ENCODE assay signal across 6 worm cellular contexts in the genomic region with DNA sequence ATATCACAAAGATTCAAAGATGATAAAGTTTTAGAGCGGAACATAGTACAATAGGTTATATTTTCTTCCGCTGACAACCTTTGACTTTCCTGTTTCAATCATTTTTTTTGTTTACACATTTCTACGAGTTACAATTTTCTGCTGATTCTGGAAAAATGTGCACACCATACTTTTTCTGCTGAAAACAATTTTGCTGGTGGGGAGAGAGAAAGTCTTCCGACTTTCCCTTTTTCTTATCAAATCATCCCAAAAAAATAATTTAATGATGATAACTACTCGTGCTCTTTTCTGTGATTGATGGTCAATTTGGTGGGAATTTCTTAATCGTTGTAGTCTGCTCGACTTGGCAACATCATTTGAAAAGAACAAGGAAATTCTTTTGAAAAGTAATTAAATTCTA.
TF ChIP-seq lines count a peak whose summit lies in the region.

No protein-coding gene starts in this region.

TF ChIP-seq in whole organism, L1 larva, 84 proteins besides CTCF, POLR2A, EP300 and RAD21:
- TF ChIP-seq blmp-1 (tag; optimal IDR thresholded peaks at IDR 0.05; lab: Kevin White, UChicago) (peak; percentile 5), elt-2 (tag; optimal IDR thresholded peaks at IDR 0.05; lab: Kevin White, UChicago) (peak; percentile 62), alr-1 (tag; optimal IDR thresholded peaks at IDR 0.05; lab: Kevin White, UChicago; ENCODE audit: borderline replicate concordance) (no peak)

TF ChIP-seq in whole organism, L2 larva, 48 proteins besides CTCF, POLR2A, EP300 and RAD21:
- TF ChIP-seq sma-9 (GFP tag; optimal IDR thresholded peaks at IDR 0.05; lab: Kevin White, UChicago) (no peak), sma-9 (tag; optimal IDR thresholded peaks at IDR 0.05; lab: Kevin White, UChicago) (no peak), blmp-1 (tag; optimal IDR thresholded peaks at IDR 0.05; lab: Kevin White, UChicago; ENCODE audit: insufficient read depth) (peak; percentile 11), fos-1 (tag; optimal IDR thresholded peaks at IDR 0.05; lab: Kevin White, UChicago) (peak; percentile 25)

TF ChIP-seq in whole organism, L3 larva, 47 proteins besides CTCF, POLR2A, EP300 and RAD21:
- peak; percentile 24 for TF ChIP-seq pqm-1 (tag; optimal IDR thresholded peaks at IDR 0.05; lab: Kevin White, UChicago)
- TF ChIP-seq elt-2 (tag; optimal IDR thresholded peaks at IDR 0.05; lab: Kevin White, UChicago): peak; percentile 80
- no peak for TF ChIP-seq lsy-12 (tag; optimal IDR thresholded peaks at IDR 0.05; lab: Kevin White, UChicago)
- no peak for TF ChIP-seq nhr-67 (tag; optimal IDR thresholded peaks at IDR 0.05; lab: Kevin White, UChicago)
- TF ChIP-seq elt-1 (tag; optimal IDR thresholded peaks at IDR 0.05; lab: Kevin White, UChicago): no peak
- peak; percentile 44 for TF ChIP-seq jun-1 (tag; optimal IDR thresholded peaks at IDR 0.05; lab: Kevin White, UChicago)
- TF ChIP-seq fkh-2 (tag; optimal IDR thresholded peaks at IDR 0.05; lab: Kevin White, UChicago): no peak
TF ChIP-seq in whole organism, L3 larva: peak in this region for 3.

TF ChIP-seq in whole organism, L4 larva, 104 proteins besides CTCF, POLR2A, EP300 and RAD21 (continues in another document):
- TF ChIP-seq daf-16 (GFP tag; optimal IDR thresholded peaks at IDR 0.05; lab: Kevin White, UChicago) (no peak), daf-16 (tag; optimal IDR thresholded peaks at IDR 0.05; lab: Kevin White, UChicago) (peak; percentile 63), ceh-20 (GFP tag; IDR thresholded peaks at IDR 0.05; lab: Robert Waterston, UW) (no peak), rbr-2 (tag; optimal IDR thresholded peaks at IDR 0.05; lab: Kevin White, UChicago) (no peak), daf-12 (tag; optimal IDR thresholded peaks at IDR 0.05; lab: Kevin White, UChicago) (no peak), ZK546.5 (tag; optimal IDR thresholded peaks at IDR 0.05; lab: Kevin White, UChicago) (no peak), mxl-2 (GFP tag; conservative IDR thresholded peaks at IDR 0.05; lab: Robert Waterston, UW) (no peak), D1046.2 (GFP tag; IDR thresholded peaks at IDR 0.05; lab: Robert Waterston, UW) (no peak), pha-4 (GFP tag; IDR thresholded peaks at IDR 0.05; lab: Robert Waterston, UW) (no peak), pha-4 (tag; optimal IDR thresholded peaks at IDR 0.05; lab: Kevin White, UChicago) (no peak), skn-1 (tag; optimal IDR thresholded peaks at IDR 0.05; lab: Kevin White, UChicago) (no peak), snpc-4 (tag; optimal IDR thresholded peaks at IDR 0.05; lab: Kevin White, UChicago) (no peak), dve-1 (tag; optimal IDR thresholded peaks at IDR 0.05; lab: Kevin White, UChicago; ENCODE audit: insufficient read depth) (peak; percentile 38), duxl-1 (tag; optimal IDR thresholded peaks at IDR 0.05; lab: Kevin White, UChicago; ENCODE audit: poor library complexity) (no peak), dmd-6 (GFP tag; IDR thresholded peaks at IDR 0.05; lab: Robert Waterston, UW) (peak; percentile 88), unc-39 (tag; optimal IDR thresholded peaks at IDR 0.05; lab: Kevin White, UChicago) (no peak), tra-1 (GFP tag; IDR thresholded peaks at IDR 0.05; lab: Robert Waterston, UW) (0 out of 2 replicates have a peak, but pooled peaks have one; percentile 19), zip-2 (tag; optimal IDR thresholded peaks at IDR 0.05; lab: Kevin White, UChicago) (no peak), mep-1 (tag; optimal IDR thresholded peaks at IDR 0.05; lab: Kevin White, UChicago) (no peak), nhr-77 (tag; optimal IDR thresholded peaks at IDR 0.05; lab: Kevin White, UChicago) (peak; percentile 62), gei-8 (GFP tag; optimal IDR thresholded peaks at IDR 0.05; lab: Kevin White, UChicago) (no peak), madf-5 (GFP tag; IDR thresholded peaks at IDR 0.05; lab: Robert Waterston, UW) (no peak), ZK337.2 (GFP tag; IDR thresholded peaks at IDR 0.05; lab: Robert Waterston, UW) (no peak), Y5F2A.4 (GFP tag; optimal IDR thresholded peaks at IDR 0.05; lab: Kevin White, UChicago) (no peak), ceh-32 (tag; optimal IDR thresholded peaks at IDR 0.05; lab: Kevin White, UChicago; ENCODE audit: poor library complexity) (no peak)

TF ChIP-seq in whole organism, late embryonic, 69 proteins besides CTCF, POLR2A, EP300 and RAD21:
- TF ChIP-seq elt-2 (tag; optimal IDR thresholded peaks at IDR 0.05; lab: Kevin White, UChicago) (peak; percentile 54), hlh-6 (tag; optimal IDR thresholded peaks at IDR 0.05; lab: Kevin White, UChicago) (no peak)

TF ChIP-seq in whole organism, young adult, 124 proteins besides CTCF, POLR2A, EP300 and RAD21:
- TF ChIP-seq K11D2.4 (GFP tag; IDR thresholded peaks at IDR 0.05; lab: Robert Waterston, UW) (no peak), madf-3 (GFP tag; IDR thresholded peaks at IDR 0.05; lab: Robert Waterston, UW) (no peak), ccch-3 (GFP tag; optimal IDR thresholded peaks at IDR 0.05; lab: Kevin White, UChicago) (no peak), madf-10 (tag; optimal IDR thresholded peaks at IDR 0.05; lab: Kevin White, UChicago) (no peak), let-526 (GFP tag; IDR thresholded peaks at IDR 0.05; lab: Robert Waterston, UW) (no peak), atf-7 (tag; optimal IDR thresholded peaks at IDR 0.05; lab: Kevin White, UChicago) (no peak), nhr-80 (tag; optimal IDR thresholded peaks at IDR 0.05; lab: Kevin White, UChicago) (peak; percentile 92), dox-1 (GFP tag; IDR thresholded peaks at IDR 0.05; lab: Robert Waterston, UW) (peak; percentile 30; the same call in 1 of the 2 replicates), unc-130 (GFP tag; optimal IDR thresholded peaks at IDR 0.05; lab: Kevin White, UChicago) (no peak), ztf-25 (GFP tag; IDR thresholded peaks at IDR 0.05; lab: Robert Waterston, UW) (no peak), F10E7.11 (tag; optimal IDR thresholded peaks at IDR 0.05; lab: Kevin White, UChicago) (no peak), snpc-3.4 (tag; optimal IDR thresholded peaks at IDR 0.05; lab: Kevin White, UChicago) (no peak), dpl-1 (GFP tag; optimal IDR thresholded peaks at IDR 0.05; lab: Kevin White, UChicago) (no peak), Y53F4B.3 (GFP tag; IDR thresholded peaks at IDR 0.05; lab: Robert Waterston, UW) (no peak), egl-44 (GFP tag; IDR thresholded peaks at IDR 0.05; lab: Robert Waterston, UW) (no peak), F37B4.10 (GFP tag; IDR thresholded peaks at IDR 0.05; lab: Robert Waterston, UW) (no peak), cebp-1 (GFP tag; IDR thresholded peaks at IDR 0.05; lab: Robert Waterston, UW) (no peak), cebp-1 (tag; optimal IDR thresholded peaks at IDR 0.05; lab: Kevin White, UChicago) (peak; percentile 2), ZK185.1 (tag; optimal IDR thresholded peaks at IDR 0.05; lab: Kevin White, UChicago; ENCODE audit: poor library complexity, severe bottlenecking) (no peak), sea-2 (GFP tag; IDR thresholded peaks at IDR 0.05; lab: Robert Waterston, UW) (no peak), attf-5 (GFP tag; optimal IDR thresholded peaks at IDR 0.05; lab: Kevin White, UChicago) (no peak)
